Worm (Caenorhabditis elegans) whole organism, L1 larva: Measurements from ENCODE around the gene Y45F10D.16.

ENCODE experiments used
- ceh-8 ChIP-seq: fragments of 200-800 bp; sonication (Bioruptor generic); optimal IDR thresholded peaks from 2 replicates; lab custom pipeline; 2018; ENCODE audit warnings: mild to moderate bottlenecking, missing genetic modification characterization, moderate library complexity, missing compliant biosample characterization
- ceh-82 ChIP-seq, 3 experiments: fragments of 150-350 bp in 1 of 3; sonication (generic microtip) in 2 of 3; optimal IDR thresholded peaks; 2 replicates each; lab custom pipeline; 2014 to 2017; ENCODE audit warnings: missing biosample characterization in 3 of 3, missing genetic modification characterization in 3 of 3
- dpl-1 ChIP-seq, 3 experiments: fragments of 150-350 bp in 2 of 3; sonication (generic microtip) in 1 of 3; optimal IDR thresholded peaks; 2 replicates each; lab custom pipeline; 2014 to 2017; ENCODE audit warnings: missing biosample characterization in 3 of 3, missing genetic modification characterization in 3 of 3, missing genetic modification reagents in 3 of 3
- efl-1 ChIP-seq, 4 experiments: fragments of 150-350 bp; optimal IDR thresholded peaks in 3 of 4; peaks in 1 of 4; 1 replicate in 1 of 4; 2 replicates in 3 of 4; lab custom pipeline; 2014; ENCODE audit warnings: missing biosample characterization in 2 of 4, missing genetic modification characterization in 2 of 4, missing genetic modification reagents in 2 of 4
- lin-15B ChIP-seq: fragments of 150-350 bp; sonication (generic microtip); optimal IDR thresholded peaks from 3 replicates; lab custom pipeline; 2014; ENCODE audit warnings: missing biosample characterization, missing genetic modification characterization
- nhr-11 ChIP-seq: fragments of 150-350 bp; optimal IDR thresholded peaks from 2 replicates; lab custom pipeline; 2014; ENCODE audit warnings: missing biosample characterization, missing genetic modification characterization
- nhr-12 ChIP-seq: sonication (generic microtip); optimal IDR thresholded peaks from 2 replicates; lab custom pipeline; 2017; ENCODE audit warnings: missing biosample characterization, missing genetic modification characterization

DNA sequence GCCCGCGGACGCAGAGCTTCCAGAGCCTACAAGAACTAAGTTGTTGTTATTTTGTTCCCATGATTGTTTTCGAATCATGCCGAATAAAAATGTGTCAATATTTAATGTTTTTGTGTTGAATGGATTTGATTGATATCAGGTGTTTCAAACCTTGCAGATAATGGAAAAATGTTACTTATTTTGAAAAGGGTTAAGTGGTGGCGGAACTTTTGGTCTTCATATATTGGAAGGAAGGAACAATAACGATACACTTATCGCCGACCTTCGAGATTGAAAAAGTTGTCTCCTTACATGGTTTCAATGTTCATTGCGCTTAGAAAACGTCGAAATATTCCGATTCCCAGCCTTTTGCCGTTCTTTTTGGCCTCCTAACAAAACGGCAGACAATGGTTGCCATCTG lies 2.5 kb downstream of the Y45F10D.16 start, which contains the start of gene gly-10:
- no peak for TF ChIP-seq ceh-8
- no peak for TF ChIP-seq dpl-1 (GFP tag; optimal IDR thresholded peaks at IDR 0.05; lab: Kevin White, UChicago)
- no peak for TF ChIP-seq ceh-82 (tag; optimal IDR thresholded peaks at IDR 0.05; lab: Kevin White, UChicago)
- TF ChIP-seq nhr-11 (tag; lab: Kevin White, UChicago) = no peak
- no peak for TF ChIP-seq nhr-12
- no peak for TF ChIP-seq efl-1 (optimal IDR thresholded peaks at IDR 0.05; lab: Kevin White, UChicago)
- TF ChIP-seq efl-1 (GFP tag; optimal IDR thresholded peaks at IDR 0.05 in 1 of 2; lab: Kevin White, UChicago) = no peak
- TF ChIP-seq lin-15B = no peak
